Worm (Caenorhabditis elegans) whole organism, L2 larva: ENCODE measurements around the gene R05D8.11.

Source experiments
- C34F6.9 ChIP-seq: fragments of 150-350 bp; optimal IDR thresholded peaks from 2 replicates; lab custom pipeline; 2014; ENCODE audit warnings: missing biosample characterization, missing genetic modification characterization
- F13H6.1 ChIP-seq: sonication (generic microtip); optimal IDR thresholded peaks from 2 replicates; lab custom pipeline; 2016; ENCODE audit warnings: missing genetic modification characterization, missing compliant biosample characterization
- R02D3.7 ChIP-seq: fragments of 150-350 bp; optimal IDR thresholded peaks from 2 replicates; lab custom pipeline; 2014; ENCODE audit warnings: missing biosample characterization, missing genetic modification characterization
- Y55F3AM.14 ChIP-seq: fragments of 200-800 bp; sonication (Bioruptor generic); optimal IDR thresholded peaks from 2 replicates; lab custom pipeline; 2018; ENCODE audit warnings: mild to moderate bottlenecking, missing genetic modification characterization, missing compliant biosample characterization
- aly-2 ChIP-seq: fragments of 150-350 bp; optimal IDR thresholded peaks from 2 replicates; lab custom pipeline; 2014; ENCODE audit warnings: missing biosample characterization, missing genetic modification characterization
- ama-1 ChIP-seq: fragments of 150-350 bp; optimal IDR thresholded peaks from 2 replicates; lab custom pipeline; 2018; ENCODE audit warnings: inconsistent platforms
- blmp-1 ChIP-seq: sonication (generic microtip); optimal IDR thresholded peaks from 2 replicates; lab custom pipeline; 2017; ENCODE audit warnings: missing genetic modification characterization, mild to moderate bottlenecking, missing compliant biosample characterization, antibody characterized with exemption, moderate library complexity; ENCODE audit not compliant: insufficient read depth
- ceh-16 ChIP-seq: fragments of 150-350 bp; optimal IDR thresholded peaks from 2 replicates; lab custom pipeline; 2014; ENCODE audit warnings: missing biosample characterization, missing genetic modification characterization
- ceh-82 ChIP-seq: fragments of 150-350 bp; optimal IDR thresholded peaks from 2 replicates; lab custom pipeline; 2014; ENCODE audit warnings: missing biosample characterization, missing genetic modification characterization
- crh-2 ChIP-seq: sonication (generic microtip); optimal IDR thresholded peaks from 2 replicates; lab custom pipeline; 2017; ENCODE audit warnings: missing biosample characterization, missing genetic modification characterization
- egl-27 ChIP-seq: sonication (generic microtip); optimal IDR thresholded peaks from 3 replicates; lab custom pipeline; 2017; ENCODE audit warnings: missing biosample characterization, missing genetic modification reagents, missing genetic modification characterization
- elt-3 ChIP-seq: sonication (generic microtip); optimal IDR thresholded peaks from 2 replicates; lab custom pipeline; 2017; ENCODE audit warnings: missing biosample characterization, missing genetic modification characterization
- lin-39 ChIP-seq: fragments of 150-350 bp; optimal IDR thresholded peaks from 2 replicates; lab custom pipeline; 2014; ENCODE audit warnings: missing biosample characterization, missing genetic modification reagents, missing genetic modification characterization
- lsy-2 ChIP-seq, 2 experiments: fragments of 150-350 bp in 1 of 2; sonication (generic microtip) in 1 of 2; optimal IDR thresholded peaks; 2 replicates each; lab custom pipeline; 2014 to 2017; ENCODE audit warnings: missing biosample characterization in 2 of 2, missing genetic modification characterization in 2 of 2
- mab-5 ChIP-seq: fragments of 150-350 bp; optimal IDR thresholded peaks from 2 replicates; lab custom pipeline; 2014; ENCODE audit warnings: missing biosample characterization, missing genetic modification characterization
- mbf-1 ChIP-seq: sonication (generic microtip); optimal IDR thresholded peaks from 2 replicates; lab custom pipeline; 2017; ENCODE audit warnings: missing biosample characterization, missing genetic modification characterization
- nhr-10 ChIP-seq: sonication (generic microtip); optimal IDR thresholded peaks from 2 replicates; lab custom pipeline; 2017; ENCODE audit warnings: missing biosample characterization, missing genetic modification characterization
- nhr-11 ChIP-seq: fragments of 150-350 bp; optimal IDR thresholded peaks from 2 replicates; lab custom pipeline; 2014; ENCODE audit warnings: missing biosample characterization, missing genetic modification characterization
- nhr-129 ChIP-seq: fragments of 150-350 bp; optimal IDR thresholded peaks from 2 replicates; lab custom pipeline; 2014; ENCODE audit warnings: missing biosample characterization, missing genetic modification characterization
- nhr-21 ChIP-seq: fragments of 150-350 bp; optimal IDR thresholded peaks from 2 replicates; lab custom pipeline; 2014; ENCODE audit warnings: missing biosample characterization, missing genetic modification characterization
- nhr-23 ChIP-seq: fragments of 150-350 bp; optimal IDR thresholded peaks from 2 replicates; lab custom pipeline; 2014; ENCODE audit warnings: missing biosample characterization, missing genetic modification reagents, missing genetic modification characterization
- nhr-25 ChIP-seq: fragments of 150-350 bp; sonication (generic microtip); optimal IDR thresholded peaks from 3 replicates; lab custom pipeline; 2014; ENCODE audit warnings: missing biosample characterization, missing genetic modification characterization
- nhr-6 ChIP-seq: fragments of 150-350 bp; optimal IDR thresholded peaks from 2 replicates; lab custom pipeline; 2014; ENCODE audit warnings: missing biosample characterization, missing genetic modification characterization
- nhr-77 ChIP-seq: fragments of 150-350 bp; optimal IDR thresholded peaks from 2 replicates; lab custom pipeline; 2014; ENCODE audit warnings: missing biosample characterization, missing genetic modification characterization
- peb-1 ChIP-seq: fragments of 150-350 bp; optimal IDR thresholded peaks from 2 replicates; lab custom pipeline; 2014; ENCODE audit warnings: missing biosample characterization, missing genetic modification characterization
- sem-4 ChIP-seq: fragments of 150-350 bp; optimal IDR thresholded peaks from 2 replicates; lab custom pipeline; 2014; ENCODE audit warnings: missing biosample characterization, missing genetic modification reagents, missing genetic modification characterization
- skn-1 ChIP-seq: sonication (generic microtip); optimal IDR thresholded peaks from 2 replicates; lab custom pipeline; 2017; ENCODE audit warnings: missing biosample characterization, missing genetic modification characterization
- sma-3 ChIP-seq: sonication (generic microtip); optimal IDR thresholded peaks from 2 replicates; lab custom pipeline; 2016; ENCODE audit warnings: missing genetic modification reagents, missing genetic modification characterization, missing compliant biosample characterization
- sma-9 ChIP-seq, 2 experiments: fragments of 150-350 bp in 1 of 2; sonication (generic microtip) in 1 of 2; optimal IDR thresholded peaks; 2 replicates each; lab custom pipeline; 2014 to 2016; ENCODE audit warnings: missing genetic modification characterization in 2 of 2, mild to moderate bottlenecking in 1 of 2, missing biosample characterization in 1 of 2, missing compliant biosample characterization in 1 of 2, missing genetic modification reagents in 1 of 2, moderate library complexity in 1 of 2
- unc-39 ChIP-seq: fragments of 150-350 bp; optimal IDR thresholded peaks from 2 replicates; lab custom pipeline; 2014; ENCODE audit warnings: missing biosample characterization, missing genetic modification characterization
- unc-55 ChIP-seq: fragments of 150-350 bp; sonication (generic microtip); optimal IDR thresholded peaks from 3 replicates; lab custom pipeline; 2014; ENCODE audit warnings: missing biosample characterization, missing genetic modification reagents, missing genetic modification characterization
- unc-62 ChIP-seq: fragments of 150-350 bp; optimal IDR thresholded peaks from 2 replicates; lab custom pipeline; 2014; ENCODE audit warnings: missing biosample characterization, missing genetic modification reagents, missing genetic modification characterization
- zag-1 ChIP-seq: fragments of 150-350 bp; optimal IDR thresholded peaks from 2 replicates; lab custom pipeline; 2014; ENCODE audit warnings: missing biosample characterization, missing genetic modification characterization
- ztf-1 ChIP-seq: fragments of 200-800 bp; sonication (Bioruptor generic); conservative IDR thresholded peaks from 2 replicates; pipeline ENCODE4 v1.3.6; 2022; ENCODE audit warnings: missing genetic modification characterization, missing compliant biosample characterization
- ztf-11 ChIP-seq: sonication (generic microtip); optimal IDR thresholded peaks from 2 replicates; lab custom pipeline; 2017; ENCODE audit warnings: missing biosample characterization, missing genetic modification characterization
- ztf-4 ChIP-seq: fragments of 150-350 bp; optimal IDR thresholded peaks from 2 replicates; lab custom pipeline; 2014; ENCODE audit warnings: missing biosample characterization, missing genetic modification characterization

R05D8.11 gene

DNA sequence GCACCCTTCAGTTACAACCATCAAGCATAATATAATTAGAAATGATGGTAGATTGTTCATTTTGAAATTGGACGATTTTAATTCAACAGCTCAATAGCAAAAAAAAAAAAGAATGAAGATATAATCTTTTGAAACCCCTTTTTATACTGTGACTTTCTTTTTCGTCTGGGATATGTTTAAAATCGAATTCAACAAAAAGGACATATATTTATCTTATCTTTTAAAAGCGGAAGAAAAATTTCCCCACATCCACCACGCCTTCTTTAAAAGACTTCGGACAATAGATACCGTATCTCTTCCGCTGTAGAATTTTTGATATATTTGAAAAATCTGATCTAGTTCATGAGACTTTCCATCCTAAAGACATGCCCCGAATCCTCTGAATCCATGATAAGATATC is at the start of gene R05D8.11:
Gene R05D8.11 (minus strand): TSS at position 101 of the 400 bp plus-strand sequence.
- no peak for TF ChIP-seq nhr-11 (tag; lab: Kevin White, UChicago)
- TF ChIP-seq nhr-25, result no peak
- no peak for TF ChIP-seq Y55F3AM.14 (GFP tag; lab: Kevin White, UChicago)
- no peak for TF ChIP-seq nhr-23
- TF ChIP-seq ceh-16 (tag; lab: Kevin White, UChicago), result no peak
- TF ChIP-seq ama-1, result no peak
- TF ChIP-seq nhr-10, result no peak
- no peak for TF ChIP-seq mab-5 (tag; lab: Kevin White, UChicago)
- no peak for TF ChIP-seq nhr-6 (tag; lab: Kevin White, UChicago)
- no peak for TF ChIP-seq ztf-11 (tag; lab: Kevin White, UChicago)
- no peak for TF ChIP-seq F13H6.1

DNA sequence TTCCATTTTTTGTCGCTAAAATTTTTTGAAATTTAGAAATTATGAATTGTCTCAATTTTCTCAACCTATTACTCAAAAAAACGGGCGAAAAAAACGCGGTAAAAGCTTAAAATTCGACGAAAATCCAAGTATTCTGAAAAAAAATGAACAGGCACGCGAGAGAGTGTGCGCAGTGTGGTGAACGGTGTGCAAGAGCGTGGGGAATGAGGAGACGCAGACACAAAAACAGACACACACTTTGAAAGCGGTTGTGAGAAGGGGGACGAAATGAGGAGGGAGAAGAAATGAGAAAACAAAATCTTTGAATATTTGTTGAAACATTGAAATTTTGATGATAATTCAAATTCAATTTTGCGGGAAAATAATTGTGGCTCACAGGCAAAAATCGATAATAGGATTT is 46.1 kb upstream of the R05D8.11 start, which contains the start of gene T03D3.5:
Gene T03D3.5 (minus strand): TSS at position 21 of the 400 bp plus-strand sequence.
- TF ChIP-seq skn-1 (no peak), nhr-129 (no peak), unc-39 (tag; lab: Kevin White, UChicago) (no peak), ztf-4 (tag; lab: Kevin White, UChicago) (no peak), aly-2 (tag; lab: Kevin White, UChicago) (no peak), R02D3.7 (tag; lab: Kevin White, UChicago) (no peak), mbf-1 (tag; lab: Kevin White, UChicago) (no peak), ama-1 (no peak), nhr-77 (tag; lab: Kevin White, UChicago) (no peak), nhr-11 (tag; lab: Kevin White, UChicago) (no peak), C34F6.9 (tag; lab: Kevin White, UChicago) (no peak), lsy-2 (tag; optimal IDR thresholded peaks at IDR 0.05; lab: Kevin White, UChicago) (no peak)

- no peak for TF ChIP-seq ceh-16 (tag; lab: Kevin White, UChicago)
- TF ChIP-seq elt-3 (tag; lab: Kevin White, UChicago), result no peak
- TF ChIP-seq egl-27 (tag; lab: Kevin White, UChicago), result no peak
- no peak for TF ChIP-seq nhr-6 (tag; lab: Kevin White, UChicago)
- no peak for TF ChIP-seq ztf-1 (GFP tag; lab: Robert Waterston, UW)
- no peak for TF ChIP-seq nhr-129
- TF ChIP-seq sem-4, result no peak
- no peak for TF ChIP-seq blmp-1
- TF ChIP-seq ceh-82 (tag; lab: Kevin White, UChicago), result no peak
- TF ChIP-seq unc-62, result no peak
- no peak for TF ChIP-seq mab-5 (tag; lab: Kevin White, UChicago)
- TF ChIP-seq unc-55 (GFP tag; lab: Kevin White, UChicago), result no peak
- TF ChIP-seq nhr-77 (tag; lab: Kevin White, UChicago), result no peak
Observed at ce11 chrV:2825978-2826377, 45.3 kb upstream of the R05D8.11 start.

DNA sequence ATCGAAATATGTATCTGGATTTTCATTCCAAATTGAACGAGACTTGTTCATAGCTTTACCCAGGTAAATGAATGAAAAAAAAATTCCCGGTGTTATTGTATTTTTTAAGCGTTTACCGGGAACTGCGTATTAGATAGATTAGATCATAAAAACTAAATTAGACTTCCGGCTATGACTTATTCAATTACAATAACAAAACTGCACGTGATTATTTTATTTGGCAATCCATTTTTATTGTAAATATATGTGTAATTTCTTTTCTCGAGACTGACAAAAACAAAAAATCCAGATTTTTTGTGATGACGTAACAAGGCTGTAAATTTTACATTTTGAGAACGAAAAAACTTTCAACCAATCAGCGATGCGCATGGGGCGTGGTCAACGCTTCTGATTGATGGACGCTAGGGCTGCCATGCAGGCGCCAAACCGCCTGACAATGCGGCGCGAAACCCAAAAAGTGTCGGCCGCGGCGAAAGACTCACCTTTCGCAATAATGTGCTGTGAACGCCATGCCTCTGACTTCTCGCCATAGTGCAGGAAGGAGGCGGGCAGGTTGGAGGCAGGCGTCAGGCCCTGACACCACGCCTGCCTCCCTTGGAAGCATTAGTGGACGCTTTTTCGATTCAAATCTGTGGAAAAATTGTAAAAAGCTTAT is 41.1 kb upstream of the R05D8.11 start, which contains the start of gene srh-36:
Gene srh-36 (minus strand): TSS at position 51 of the 655 bp plus-strand sequence.
- TF ChIP-seq sma-9 (GFP tag; optimal IDR thresholded peaks at IDR 0.05; lab: Kevin White, UChicago), result no peak
- no peak for TF ChIP-seq sma-9 (tag; optimal IDR thresholded peaks at IDR 0.05; lab: Kevin White, UChicago)
- no peak for TF ChIP-seq ztf-1 (GFP tag; lab: Robert Waterston, UW)
- TF ChIP-seq ceh-16 (tag; lab: Kevin White, UChicago), result no peak
- TF ChIP-seq elt-3 (tag; lab: Kevin White, UChicago), result no peak
- TF ChIP-seq blmp-1, result no peak
- no peak for TF ChIP-seq zag-1
- no peak for TF ChIP-seq peb-1 (tag; lab: Kevin White, UChicago)

DNA sequence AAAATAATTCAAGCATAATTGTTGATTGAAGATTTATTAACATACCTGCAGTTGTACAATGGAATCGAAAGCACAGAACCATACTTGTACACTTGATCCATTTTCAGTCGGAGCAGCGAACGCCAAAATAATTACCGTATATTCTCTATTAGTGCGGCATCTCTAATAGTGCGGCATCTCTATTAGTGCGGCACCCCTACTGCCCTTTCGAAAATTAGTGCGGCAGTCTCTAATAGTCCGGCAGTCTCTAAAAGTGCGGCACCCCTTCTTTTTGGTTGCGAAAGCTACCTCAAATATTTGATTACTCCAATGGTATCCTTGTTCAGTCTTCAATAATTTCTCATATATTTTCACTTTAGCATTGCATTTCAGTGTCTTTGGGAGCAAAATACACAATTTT is 37.4 kb upstream of the R05D8.11 start, which contains the start of gene srt-34:
Gene srt-34 (minus strand): TSS at position 101 of the 400 bp plus-strand sequence.
- no peak for TF ChIP-seq lsy-2 (tag; optimal IDR thresholded peaks at IDR 0.05; lab: Kevin White, UChicago)
- TF ChIP-seq ztf-4 (tag; lab: Kevin White, UChicago), result no peak
- TF ChIP-seq ceh-82 (tag; lab: Kevin White, UChicago), result no peak
- no peak for TF ChIP-seq ztf-11 (tag; lab: Kevin White, UChicago)
- TF ChIP-seq sma-3 (GFP tag; lab: Kevin White, UChicago), result no peak
- no peak for TF ChIP-seq unc-55 (GFP tag; lab: Kevin White, UChicago)
- no peak for TF ChIP-seq elt-3 (tag; lab: Kevin White, UChicago)
- TF ChIP-seq R02D3.7 (tag; lab: Kevin White, UChicago), result no peak
- TF ChIP-seq nhr-21 (tag; lab: Kevin White, UChicago), result no peak
- TF ChIP-seq crh-2 (tag; lab: Kevin White, UChicago), result no peak
- TF ChIP-seq lin-39 (tag; lab: Kevin White, UChicago), result no peak
- TF ChIP-seq nhr-11 (tag; lab: Kevin White, UChicago), result no peak
- no peak for TF ChIP-seq unc-62
